Worm (Caenorhabditis elegans) whole organism, early embryonic: ENCODE data around the gene xbx-3.

Experiments
- flt-1 ChIP-seq: fragments of 200-800 bp; sonication (Bioruptor generic); IDR thresholded peaks from 2 replicates; pipeline ENCODE4 v1.3.6; 2022; ENCODE audit warnings: missing genetic modification characterization, missing compliant biosample characterization
- pes-1 ChIP-seq: fragments of 200-800 bp; sonication (Bioruptor generic); IDR thresholded peaks from 2 replicates; pipeline ENCODE4 v1.3.6; 2022; ENCODE audit warnings: missing genetic modification reagents, missing genetic modification characterization, missing compliant biosample characterization

- TF ChIP-seq flt-1 (GFP tag; lab: Robert Waterston, UW): no peak
- TF ChIP-seq pes-1: no peak
These were observed 42.2 kb upstream of the xbx-3 start, which contains the start of gene C05B5.4 for ce11 chrIII:9993535-9993934.
